Worm (Caenorhabditis elegans) whole organism, young adult: ENCODE results near the gene Y22D7AL.3.

Experiments
- B0019.2 ChIP-seq: fragments of 200-800 bp; sonication (Bioruptor generic); conservative IDR thresholded peaks from 2 replicates; pipeline ENCODE4 v1.3.6; 2022; ENCODE audit warnings: missing genetic modification reagents, missing genetic modification characterization, missing compliant biosample characterization
- B0035.1 ChIP-seq: sonication (generic microtip); optimal IDR thresholded peaks from 2 replicates; lab custom pipeline; 2016; ENCODE audit warnings: missing genetic modification characterization, mild to moderate bottlenecking, missing compliant biosample characterization, missing genotype, missing genetic modification reagents
- B0336.3 ChIP-seq: fragments of 200-800 bp; sonication (Bioruptor generic); IDR thresholded peaks from 2 replicates; pipeline ENCODE4 v1.3.6; 2022; ENCODE audit warnings: missing genetic modification characterization, missing compliant biosample characterization
- C17E4.6 ChIP-seq: fragments of 200-800 bp; sonication (Bioruptor generic); IDR thresholded peaks from 2 replicates; pipeline ENCODE4 v1.3.6; 2022; ENCODE audit warnings: missing genetic modification reagents, missing genetic modification characterization, missing compliant biosample characterization
- F22D6.2 ChIP-seq: sonication (generic microtip); optimal IDR thresholded peaks from 2 replicates; lab custom pipeline; 2016; ENCODE audit warnings: mild to moderate bottlenecking, missing genetic modification characterization, missing compliant biosample characterization
- F37B4.10 ChIP-seq: fragments of 200-800 bp; sonication (Bioruptor generic); IDR thresholded peaks from 2 replicates; pipeline ENCODE4 v1.3.6; 2022; ENCODE audit warnings: missing genetic modification characterization, missing compliant biosample characterization
- F39B2.1 ChIP-seq: fragments of 200-800 bp; sonication (Bioruptor generic); IDR thresholded peaks from 2 replicates; pipeline ENCODE4 v1.3.6; 2022; ENCODE audit warnings: missing genetic modification reagents, missing genetic modification characterization, missing compliant biosample characterization
- F49E8.2 ChIP-seq: sonication (generic microtip); optimal IDR thresholded peaks from 3 replicates; lab custom pipeline; 2017; ENCODE audit warnings: missing genetic modification characterization, mild to moderate bottlenecking, missing compliant biosample characterization, antibody characterized with exemption, moderate library complexity; ENCODE audit not compliant: insufficient read depth
- F57C9.4 ChIP-seq: sonication (generic microtip); optimal IDR thresholded peaks from 2 replicates; lab custom pipeline; 2017; ENCODE audit warnings: mild to moderate bottlenecking, missing genetic modification characterization, missing compliant biosample characterization
- K12H6.12 ChIP-seq: fragments of 200-800 bp; sonication (Bioruptor generic); optimal IDR thresholded peaks from 2 replicates; lab custom pipeline; 2018; ENCODE audit warnings: mild to moderate bottlenecking, missing genetic modification characterization, missing compliant biosample characterization
- T07F8.4 ChIP-seq: sonication (generic microtip); optimal IDR thresholded peaks from 2 replicates; lab custom pipeline; 2016; ENCODE audit warnings: mild to moderate bottlenecking, missing genetic modification characterization, moderate library complexity, missing compliant biosample characterization
- Y53G8AR.9 ChIP-seq: fragments of 200-800 bp; sonication (Bioruptor generic); conservative IDR thresholded peaks from 2 replicates; pipeline ENCODE4 v1.3.6; 2022; ENCODE audit warnings: missing genetic modification reagents, missing genetic modification characterization, missing compliant biosample characterization
- atf-7 ChIP-seq: sonication (generic microtip); optimal IDR thresholded peaks from 2 replicates; lab custom pipeline; 2017; ENCODE audit warnings: mild to moderate bottlenecking, missing genetic modification characterization, missing compliant biosample characterization
- attf-3 ChIP-seq: fragments of 200-800 bp; sonication (Bioruptor generic); conservative IDR thresholded peaks from 2 replicates; pipeline ENCODE4 v1.3.6; 2022; ENCODE audit warnings: missing genetic modification reagents, missing genetic modification characterization, missing compliant biosample characterization
- bed-1 ChIP-seq: fragments of 200-800 bp; sonication (Bioruptor generic); IDR thresholded peaks from 2 replicates; pipeline ENCODE4 v1.3.6; 2022; ENCODE audit warnings: missing genetic modification reagents, missing genetic modification characterization, missing compliant biosample characterization
- ccch-3 ChIP-seq: fragments of 200-800 bp; sonication (Bioruptor generic); optimal IDR thresholded peaks from 2 replicates; lab custom pipeline; 2018; ENCODE audit warnings: mild to moderate bottlenecking, missing genetic modification characterization, missing compliant biosample characterization
- cebp-2 ChIP-seq: fragments of 200-800 bp; sonication (Bioruptor generic); IDR thresholded peaks from 2 replicates; pipeline ENCODE4 v1.3.6; 2022; ENCODE audit warnings: missing genetic modification characterization, missing compliant biosample characterization
- ceh-27 ChIP-seq: fragments of 200-800 bp; sonication (Bioruptor generic); optimal IDR thresholded peaks from 2 replicates; lab custom pipeline; 2018; ENCODE audit warnings: mild to moderate bottlenecking, missing genetic modification characterization, moderate library complexity, missing compliant biosample characterization
- die-1 ChIP-seq: sonication (generic microtip); optimal IDR thresholded peaks from 2 replicates; lab custom pipeline; 2016; ENCODE audit warnings: missing genotype, mild to moderate bottlenecking, missing genetic modification characterization, missing compliant biosample characterization
- dpff-1 ChIP-seq: sonication (generic microtip); optimal IDR thresholded peaks from 2 replicates; lab custom pipeline; 2017; ENCODE audit warnings: mild to moderate bottlenecking, missing genetic modification characterization, missing compliant biosample characterization
- dpl-1 ChIP-seq: fragments of 150-350 bp; optimal IDR thresholded peaks from 2 replicates; lab custom pipeline; 2014; ENCODE audit warnings: missing biosample characterization, missing genetic modification reagents, missing genetic modification characterization
- egl-18 ChIP-seq: fragments of 200-800 bp; sonication (Bioruptor generic); IDR thresholded peaks from 2 replicates; pipeline ENCODE4 v1.3.6; 2022; ENCODE audit warnings: missing genetic modification reagents, missing genetic modification characterization, missing compliant biosample characterization
- egl-44 ChIP-seq: fragments of 200-800 bp; sonication (Bioruptor generic); IDR thresholded peaks from 2 replicates; pipeline ENCODE4 v1.3.6; 2022; ENCODE audit warnings: missing genetic modification reagents, missing genetic modification characterization, missing compliant biosample characterization
- ekl-4 ChIP-seq: fragments of 200-800 bp; sonication (Bioruptor generic); IDR thresholded peaks from 2 replicates; pipeline ENCODE4 v1.3.6; 2022; ENCODE audit warnings: missing genetic modification reagents, missing genetic modification characterization, missing compliant biosample characterization
- fkh-3 ChIP-seq: sonication (generic microtip); optimal IDR thresholded peaks from 2 replicates; lab custom pipeline; 2016; ENCODE audit warnings: mild to moderate bottlenecking, missing genetic modification characterization, missing compliant biosample characterization
- him-1 ChIP-seq: sonication (generic microtip); optimal IDR thresholded peaks from 2 replicates; lab custom pipeline; 2016; ENCODE audit warnings: missing genotype, missing genetic modification reagents, missing genetic modification characterization, missing compliant biosample characterization
- hlh-12 ChIP-seq: sonication (generic microtip); optimal IDR thresholded peaks from 2 replicates; lab custom pipeline; 2016; ENCODE audit warnings: missing genetic modification characterization, missing compliant biosample characterization
- hlh-26 ChIP-seq: fragments of 200-800 bp; sonication (Bioruptor generic); conservative IDR thresholded peaks from 2 replicates; pipeline ENCODE4 v1.3.6; 2022; ENCODE audit warnings: missing genetic modification reagents, missing genetic modification characterization, missing compliant biosample characterization
- hmg-20 ChIP-seq: fragments of 200-800 bp; sonication (Bioruptor generic); IDR thresholded peaks from 2 replicates; pipeline ENCODE4 v1.3.6; 2022; ENCODE audit warnings: missing genetic modification reagents, missing genetic modification characterization, missing compliant biosample characterization
- lag-1 ChIP-seq: fragments of 200-800 bp; sonication (Bioruptor generic); IDR thresholded peaks from 2 replicates; pipeline ENCODE4 v1.3.6; 2022; ENCODE audit warnings: missing genetic modification reagents, missing genetic modification characterization, missing compliant biosample characterization
- let-607 ChIP-seq, 2 experiments: fragments of 200-800 bp in 1 of 2; sonication (Bioruptor generic) in 1 of 2; sonication (generic microtip) in 1 of 2; optimal IDR thresholded peaks; 2 replicates each; lab custom pipeline; 2016 to 2018; ENCODE audit warnings: mild to moderate bottlenecking in 2 of 2, missing compliant biosample characterization in 2 of 2, missing genetic modification characterization in 2 of 2, moderate library complexity in 2 of 2, missing genotype in 1 of 2
- lin-26 ChIP-seq: fragments of 200-800 bp; sonication (Bioruptor generic); IDR thresholded peaks from 2 replicates; pipeline ENCODE4 v1.3.6; 2022; ENCODE audit warnings: missing genetic modification reagents, missing genetic modification characterization, missing compliant biosample characterization
- lin-54 ChIP-seq: fragments of 200-800 bp; sonication (Bioruptor generic); optimal IDR thresholded peaks from 2 replicates; lab custom pipeline; 2018; ENCODE audit warnings: mild to moderate bottlenecking, missing genetic modification characterization, missing compliant biosample characterization
- lsl-1 ChIP-seq: fragments of 200-800 bp; sonication (Bioruptor generic); optimal IDR thresholded peaks from 2 replicates; lab custom pipeline; 2018; ENCODE audit warnings: mild to moderate bottlenecking, missing genetic modification characterization, moderate library complexity, missing compliant biosample characterization
- madf-10 ChIP-seq: sonication (generic microtip); optimal IDR thresholded peaks from 2 replicates; lab custom pipeline; 2016; ENCODE audit warnings: mild to moderate bottlenecking, missing genetic modification characterization, missing compliant biosample characterization
- madf-3 ChIP-seq: fragments of 200-800 bp; sonication (Bioruptor generic); IDR thresholded peaks from 2 replicates; pipeline ENCODE4 v1.3.6; 2022; ENCODE audit warnings: missing genetic modification reagents, missing genetic modification characterization, missing compliant biosample characterization
- madf-8 ChIP-seq: fragments of 200-800 bp; sonication (Bioruptor generic); conservative IDR thresholded peaks from 2 replicates; pipeline ENCODE4 v1.3.6; 2022; ENCODE audit warnings: missing genetic modification reagents, missing genetic modification characterization, missing compliant biosample characterization
- mel-28 ChIP-seq: sonication (generic microtip); optimal IDR thresholded peaks from 2 replicates; lab custom pipeline; 2016; ENCODE audit warnings: borderline replicate concordance, mild to moderate bottlenecking, missing genetic modification characterization, missing compliant biosample characterization
- mxl-1 ChIP-seq: sonication (generic microtip); optimal IDR thresholded peaks from 2 replicates; lab custom pipeline; 2016; ENCODE audit warnings: missing genetic modification characterization, missing compliant biosample characterization
- nfya-1 ChIP-seq: sonication (generic microtip); optimal IDR thresholded peaks from 2 replicates; lab custom pipeline; 2017; ENCODE audit warnings: antibody characterized with exemption, missing compliant biosample characterization, missing genetic modification characterization, borderline replicate concordance; ENCODE audit not compliant: insufficient read depth
- nhr-27 ChIP-seq: fragments of 200-800 bp; sonication (Bioruptor generic); optimal IDR thresholded peaks from 2 replicates; lab custom pipeline; 2018; ENCODE audit warnings: mild to moderate bottlenecking, missing genetic modification characterization, moderate library complexity, missing compliant biosample characterization
- nhr-90 ChIP-seq: sonication (generic microtip); optimal IDR thresholded peaks from 2 replicates; lab custom pipeline; 2016; ENCODE audit warnings: missing genotype, mild to moderate bottlenecking, missing genetic modification characterization, missing compliant biosample characterization
- pbrm-1 ChIP-seq: fragments of 200-800 bp; sonication (Bioruptor generic); IDR thresholded peaks from 2 replicates; pipeline ENCODE4 v1.3.6; 2022; ENCODE audit warnings: missing genetic modification reagents, missing genetic modification characterization, missing compliant biosample characterization
- pha-4 ChIP-seq: fragments of 150-350 bp; sonication (generic microtip); optimal IDR thresholded peaks from 2 replicates; lab custom pipeline; 2014; ENCODE audit warnings: missing biosample characterization, missing genetic modification reagents, missing genetic modification characterization
- rec-8 ChIP-seq, 2 experiments: sonication (generic microtip); optimal IDR thresholded peaks; 2 replicates each; lab custom pipeline; 2016; ENCODE audit warnings: mild to moderate bottlenecking in 2 of 2, missing genetic modification characterization in 2 of 2, missing genetic modification reagents in 2 of 2, missing genotype in 2 of 2, missing biosample characterization in 1 of 2, missing compliant biosample characterization in 1 of 2, moderate library complexity in 1 of 2
- sea-2 ChIP-seq: fragments of 200-800 bp; sonication (Bioruptor generic); IDR thresholded peaks from 2 replicates; pipeline ENCODE4 v1.3.6; 2022; ENCODE audit warnings: missing genetic modification characterization, missing compliant biosample characterization
- sptf-2 ChIP-seq: fragments of 200-800 bp; sonication (Bioruptor generic); optimal IDR thresholded peaks from 2 replicates; lab custom pipeline; 2018; ENCODE audit warnings: mild to moderate bottlenecking, missing genetic modification characterization, missing compliant biosample characterization
- zim-3 ChIP-seq: sonication (generic microtip); optimal IDR thresholded peaks from 2 replicates; lab custom pipeline; 2017; ENCODE audit warnings: mild to moderate bottlenecking, missing genetic modification characterization, moderate library complexity, missing compliant biosample characterization

Y22D7AL.3 gene

ce11 chrIII:1625660-1626275 lies 15.5 kb upstream of the Y22D7AL.3 start (continued):
- TF ChIP-seq dpl-1 (no peak), nhr-90 (tag; lab: Kevin White, UChicago) (peak; percentile 28), egl-18 (no peak), lin-26 (peak; percentile 78), him-1 (tag; lab: Kevin White, UChicago) (no peak), hmg-20 (0 out of 2 replicates have a peak, but pooled peaks have one; percentile 19), B0035.1 (tag; lab: Kevin White, UChicago) (peak; percentile 14), F57C9.4 (tag; lab: Kevin White, UChicago) (peak; percentile 36), F22D6.2 (tag; lab: Kevin White, UChicago) (no peak), sea-2 (GFP tag; lab: Robert Waterston, UW) (no peak), nfya-1 (no peak), sptf-2 (no peak), fkh-3 (tag; lab: Kevin White, UChicago) (peak; percentile 87), lin-54 (GFP tag; lab: Kevin White, UChicago) (peak; percentile 49), T07F8.4 (tag; lab: Kevin White, UChicago) (peak; percentile 14), mxl-1 (tag; lab: Kevin White, UChicago) (no peak), rec-8 (tag; optimal IDR thresholded peaks at IDR 0.05; lab: Kevin White, UChicago) (no peak), C17E4.6 (GFP tag; lab: Robert Waterston, UW) (no peak; the same call in 1 of the 2 replicates), K12H6.12 (tag; lab: Kevin White, UChicago) (no peak), pbrm-1 (GFP tag; lab: Robert Waterston, UW) (0 out of 2 replicates have a peak, but pooled peaks have one; percentile 56), madf-10 (tag; lab: Kevin White, UChicago) (peak; percentile 32), pha-4 (tag; lab: Kevin White, UChicago) (no peak), mel-28 (tag; lab: Kevin White, UChicago) (no peak), ekl-4 (GFP tag; lab: Robert Waterston, UW) (peak; percentile 74), bed-1 (0 out of 2 replicates have a peak, but pooled peaks have one; percentile 26), die-1 (peak; percentile 41), F39B2.1 (0 out of 2 replicates have a peak, but pooled peaks have one; percentile 66), atf-7 (tag; lab: Kevin White, UChicago) (peak; percentile 66), lsl-1 (GFP tag; lab: Kevin White, UChicago) (peak; percentile 52), attf-3 (no peak), B0019.2 (GFP tag; lab: Robert Waterston, UW) (no peak), ceh-27 (GFP tag; lab: Kevin White, UChicago) (no peak), B0336.3 (GFP tag; lab: Robert Waterston, UW) (peak; percentile 79), madf-3 (peak; percentile 80; the same call in 1 of the 2 replicates), Y53G8AR.9 (GFP tag; lab: Robert Waterston, UW) (peak; percentile 69; the same call in 1 of the 2 replicates), let-607 (tag; optimal IDR thresholded peaks at IDR 0.05; lab: Kevin White, UChicago) (no peak), ccch-3 (GFP tag; lab: Kevin White, UChicago) (no peak), egl-44 (GFP tag; lab: Robert Waterston, UW) (no peak), zim-3 (tag; lab: Kevin White, UChicago) (peak; percentile 47), nhr-27 (tag; lab: Kevin White, UChicago) (no peak), hlh-26 (no peak), madf-8 (GFP tag; lab: Robert Waterston, UW) (no peak), dpff-1 (tag; lab: Kevin White, UChicago) (peak; percentile 56), lag-1 (no peak), F49E8.2 (peak; percentile 74), cebp-2 (no peak), F37B4.10 (no peak), hlh-12 (tag; lab: Kevin White, UChicago) (no peak)
